Fruit fly (Drosophila melanogaster) whole organism, embryonic: ENCODE data around the gene wrd.

Experiments
- Aef1 ChIP-seq: fragments of 200-800 bp; sonication (Bioruptor generic); IDR thresholded peaks from 3 replicates; pipeline ENCODE4 v1.3.6; 2022; ENCODE audit warnings: missing biosample characterization, missing genetic modification characterization
- BtbVII ChIP-seq: fragments of 200-800 bp; sonication (Bioruptor generic); optimal IDR thresholded peaks from 3 replicates; lab custom pipeline; 2017; ENCODE audit warnings: missing biosample characterization, mild to moderate bottlenecking, missing genetic modification characterization
- Bteb2 ChIP-seq: fragments of 200-800 bp; sonication (Bioruptor generic); optimal IDR thresholded peaks from 2 replicates; lab custom pipeline; 2016; ENCODE audit warnings: missing biosample characterization, missing genetic modification characterization
- CG10267 ChIP-seq: fragments of 200-800 bp; sonication (Bioruptor generic); optimal IDR thresholded peaks from 2 replicates; lab custom pipeline; 2018; ENCODE audit warnings: missing biosample characterization, mild to moderate bottlenecking, missing genetic modification characterization, moderate library complexity
- CG10462 ChIP-seq: fragments of 200-800 bp; sonication (Bioruptor generic); optimal IDR thresholded peaks from 2 replicates; lab custom pipeline; 2016; ENCODE audit warnings: missing biosample characterization, missing genetic modification characterization
- CG12391 ChIP-seq: fragments of 200-800 bp; sonication (Bioruptor generic); optimal IDR thresholded peaks from 3 replicates; lab custom pipeline; 2018; ENCODE audit warnings: missing biosample characterization, mild to moderate bottlenecking, missing genetic modification characterization, moderate library complexity
- CG12659 ChIP-seq: fragments of 200-800 bp; sonication (Bioruptor generic); optimal IDR thresholded peaks from 3 replicates; lab custom pipeline; 2017; ENCODE audit warnings: mild to moderate bottlenecking, missing biosample characterization, missing genetic modification reagents, missing genetic modification characterization
- CG13775 ChIP-seq: fragments of 200-800 bp; sonication (Bioruptor generic); optimal IDR thresholded peaks from 3 replicates; lab custom pipeline; 2017; ENCODE audit warnings: missing biosample characterization, mild to moderate bottlenecking, missing genetic modification characterization
- CG14965 ChIP-seq: fragments of 200-800 bp; sonication (Bioruptor generic); optimal IDR thresholded peaks from 2 replicates; lab custom pipeline; 2016; ENCODE audit warnings: missing biosample characterization, missing genetic modification characterization, borderline replicate concordance
- CG1603 ChIP-seq: fragments of 200-800 bp; sonication (Bioruptor generic); optimal IDR thresholded peaks from 2 replicates; lab custom pipeline; 2019; ENCODE audit warnings: missing biosample characterization, mild to moderate bottlenecking, missing genetic modification characterization, moderate library complexity
- CG17186 ChIP-seq: fragments of 200-800 bp; sonication (Bioruptor generic); optimal IDR thresholded peaks from 3 replicates; lab custom pipeline; 2017; ENCODE audit warnings: missing biosample characterization, missing genetic modification reagents, missing genetic modification characterization
- CG17612 ChIP-seq: fragments of 200-800 bp; sonication (Bioruptor generic); IDR thresholded peaks from 2 replicates; pipeline ENCODE4 v1.3.6; 2022; ENCODE audit warnings: missing biosample characterization, missing genetic modification characterization
- CG18262 ChIP-seq: fragments of 200-800 bp; optimal IDR thresholded peaks from 3 replicates; lab custom pipeline; 2019; ENCODE audit warnings: missing biosample characterization, mild to moderate bottlenecking, missing genetic modification characterization, moderate library complexity
- CG2712 ChIP-seq: fragments of 200-800 bp; optimal IDR thresholded peaks from 3 replicates; lab custom pipeline; 2019; ENCODE audit warnings: missing biosample characterization, mild to moderate bottlenecking, missing genetic modification characterization, moderate library complexity
- CG2889 ChIP-seq: fragments of 200-800 bp; sonication (Bioruptor generic); IDR thresholded peaks from 3 replicates; pipeline ENCODE4 v1.3.6; 2022; ENCODE audit warnings: missing biosample characterization, missing genetic modification characterization
- CG32767 ChIP-seq: fragments of 200-800 bp; sonication (Bioruptor generic); IDR thresholded peaks from 2 replicates; pipeline ENCODE4 v1.3.6; 2022; ENCODE audit warnings: missing biosample characterization, missing genetic modification characterization
- CG34422 ChIP-seq: fragments of 200-800 bp; sonication (Bioruptor generic); IDR thresholded peaks from 3 replicates; pipeline ENCODE4 v1.3.6; 2022; ENCODE audit warnings: missing biosample characterization, missing genetic modification characterization
- CG4360 ChIP-seq: fragments of 200-800 bp; sonication (Bioruptor generic); IDR thresholded peaks from 2 replicates; pipeline ENCODE4 v1.3.6; 2022; ENCODE audit warnings: missing biosample characterization, missing genetic modification characterization
- CG4820 ChIP-seq: fragments of 200-800 bp; sonication (Bioruptor generic); optimal IDR thresholded peaks from 3 replicates; lab custom pipeline; 2016; ENCODE audit warnings: missing biosample characterization, missing genetic modification characterization
- CG6813 ChIP-seq: fragments of 200-800 bp; sonication (Bioruptor generic); optimal IDR thresholded peaks from 2 replicates; lab custom pipeline; 2017; ENCODE audit warnings: missing biosample characterization, missing genetic modification characterization, mild to moderate bottlenecking, moderate library complexity, missing genetic modification reagents
- CrebB ChIP-seq: fragments of 200-800 bp; sonication (Bioruptor generic); optimal IDR thresholded peaks from 3 replicates; lab custom pipeline; 2018; ENCODE audit warnings: missing biosample characterization, mild to moderate bottlenecking, missing genetic modification characterization
- Dip2 ChIP-seq: fragments of 200-800 bp; sonication (Bioruptor generic); IDR thresholded peaks from 2 replicates; pipeline ENCODE4 v1.3.6; 2022; ENCODE audit warnings: missing biosample characterization, missing genetic modification characterization
- Drgx ChIP-seq: fragments of 200-800 bp; sonication (Bioruptor generic); IDR thresholded peaks from 2 replicates; pipeline ENCODE4 v1.3.6; 2022; ENCODE audit warnings: missing biosample characterization, missing genetic modification characterization
- HLH3B ChIP-seq: fragments of 200-800 bp; sonication (Bioruptor generic); IDR thresholded peaks from 2 replicates; pipeline ENCODE4 v1.3.6; 2022; ENCODE audit warnings: missing biosample characterization, missing genetic modification characterization
- Hr51 ChIP-seq, 2 experiments: fragments of 200-800 bp; sonication (Bioruptor generic); optimal IDR thresholded peaks; 2 replicates in 1 of 2; 3 replicates in 1 of 2; lab custom pipeline; 2016 to 2018; ENCODE audit warnings: missing biosample characterization in 2 of 2, missing genetic modification characterization in 2 of 2, mild to moderate bottlenecking in 1 of 2, moderate library complexity in 1 of 2
- Hr78 ChIP-seq, 2 experiments: fragments of 200-800 bp in 1 of 2; fragments of >200 bp in 1 of 2; sonication (Bioruptor generic) in 1 of 2; optimal IDR thresholded peaks; 2 replicates each; lab custom pipeline; 2017 to 2019; ENCODE audit warnings: missing biosample characterization in 2 of 2, missing genetic modification characterization in 2 of 2, mild to moderate bottlenecking in 1 of 2, moderate library complexity in 1 of 2
- Lpt ChIP-seq: fragments of >200 bp; optimal IDR thresholded peaks from 2 replicates; lab custom pipeline; 2018; ENCODE audit warnings: missing biosample characterization, missing genetic modification characterization
- Med ChIP-seq: fragments of 200-800 bp; sonication (Bioruptor generic); peaks from one replicate; lab custom pipeline; 2016; ENCODE audit warnings: missing biosample characterization, missing genetic modification characterization, mild to moderate bottlenecking, inconsistent platforms, moderate library complexity
- Trl ChIP-seq, 3 experiments: fragments of >200 bp in 2 of 3; fragments of 200-800 bp in 1 of 3; sonication (Bioruptor generic) in 1 of 3; optimal IDR thresholded peaks; 2 replicates in 1 of 3; 3 replicates in 2 of 3; lab custom pipeline; 2016 to 2017; ENCODE audit warnings: missing biosample characterization in 1 of 3, missing genetic modification characterization in 1 of 3
- Usf ChIP-seq: fragments of 200-800 bp; sonication (Bioruptor generic); optimal IDR thresholded peaks from 2 replicates; lab custom pipeline; 2017; ENCODE audit warnings: missing genotype, missing biosample characterization, missing genetic modification characterization
- Xbp1 ChIP-seq: fragments of 200-800 bp; sonication (Bioruptor generic); optimal IDR thresholded peaks from 3 replicates; lab custom pipeline; 2016; ENCODE audit warnings: missing biosample characterization, mild to moderate bottlenecking, missing genetic modification characterization
- cg ChIP-seq: fragments of 200-800 bp; sonication (Bioruptor generic); optimal IDR thresholded peaks from 3 replicates; lab custom pipeline; 2019; ENCODE audit warnings: missing biosample characterization, mild to moderate bottlenecking, missing genetic modification characterization, moderate library complexity
- chinmo ChIP-seq: fragments of 200-800 bp; sonication (Bioruptor generic); IDR thresholded peaks from 4 replicates; pipeline ENCODE4 v1.3.6; 2022; ENCODE audit warnings: missing biosample characterization, missing genetic modification characterization; ENCODE audit not compliant: partially characterized antibody
- chm ChIP-seq: fragments of 200-800 bp; sonication (Bioruptor generic); IDR thresholded peaks from 2 replicates; pipeline ENCODE4 v1.3.6; 2022; ENCODE audit warnings: missing biosample characterization, missing genetic modification characterization
- crc ChIP-seq: fragments of 200-800 bp; sonication (Bioruptor generic); optimal IDR thresholded peaks from 2 replicates; lab custom pipeline; 2016; ENCODE audit warnings: missing biosample characterization, missing genetic modification characterization
- ftz-f1 ChIP-seq: fragments of 200-800 bp; sonication (Bioruptor generic); optimal IDR thresholded peaks from 2 replicates; lab custom pipeline; 2016; ENCODE audit warnings: missing biosample characterization, missing genetic modification characterization
- gce ChIP-seq: fragments of 200-800 bp; sonication (Bioruptor generic); IDR thresholded peaks from 3 replicates; pipeline ENCODE4 v1.3.6; 2022; ENCODE audit warnings: missing biosample characterization, missing genetic modification characterization
- gcm ChIP-seq: fragments of 200-800 bp; sonication (Bioruptor generic); optimal IDR thresholded peaks from 2 replicates; lab custom pipeline; 2019; ENCODE audit warnings: missing biosample characterization, mild to moderate bottlenecking, missing genetic modification characterization, moderate library complexity
- knrl ChIP-seq: fragments of 200-800 bp; sonication (Bioruptor generic); IDR thresholded peaks from 3 replicates; pipeline ENCODE4 v1.3.6; 2022; ENCODE audit warnings: missing biosample characterization, missing genetic modification characterization; ENCODE audit not compliant: partially characterized antibody
- nom ChIP-seq: fragments of 200-800 bp; sonication (Bioruptor generic); optimal IDR thresholded peaks from 2 replicates; lab custom pipeline; 2017; ENCODE audit warnings: missing biosample characterization, missing genetic modification characterization, mild to moderate bottlenecking, moderate library complexity, missing genetic modification reagents
- org-1 ChIP-seq: fragments of 200-800 bp; sonication (Bioruptor generic); optimal IDR thresholded peaks from 2 replicates; lab custom pipeline; 2017; ENCODE audit warnings: missing biosample characterization, missing genetic modification characterization
- phol ChIP-seq: fragments of 200-800 bp; sonication (Bioruptor generic); optimal IDR thresholded peaks from 3 replicates; lab custom pipeline; 2018; ENCODE audit warnings: missing biosample characterization, mild to moderate bottlenecking, missing genetic modification characterization, moderate library complexity
- pum ChIP-seq: fragments of 200-800 bp; sonication (Bioruptor generic); optimal IDR thresholded peaks from 2 replicates; lab custom pipeline; 2016; ENCODE audit warnings: missing biosample characterization, missing genetic modification characterization
- salm ChIP-seq: fragments of 200-800 bp; sonication (Bioruptor generic); optimal IDR thresholded peaks from 2 replicates; lab custom pipeline; 2018; ENCODE audit warnings: missing biosample characterization, mild to moderate bottlenecking, missing genetic modification characterization
- stc ChIP-seq: fragments of 200-800 bp; sonication (Bioruptor generic); IDR thresholded peaks from 2 replicates; pipeline ENCODE4 v1.3.6; 2022; ENCODE audit warnings: missing biosample characterization, missing genetic modification characterization
- tgo ChIP-seq: fragments of 200-800 bp; sonication (Bioruptor generic); IDR thresholded peaks from 3 replicates; pipeline ENCODE4 v1.3.6; 2022; ENCODE audit warnings: missing biosample characterization, missing genetic modification characterization
- tin ChIP-seq: fragments of 200-800 bp; sonication (Bioruptor generic); optimal IDR thresholded peaks from 3 replicates; lab custom pipeline; 2016; ENCODE audit warnings: missing biosample characterization, missing genetic modification characterization
- unpg ChIP-seq: fragments of 200-800 bp; sonication (Bioruptor generic); optimal IDR thresholded peaks from 3 replicates; lab custom pipeline; 2018; ENCODE audit warnings: missing biosample characterization, mild to moderate bottlenecking, missing genetic modification characterization, moderate library complexity
- wdn ChIP-seq: fragments of 200-800 bp; sonication (Bioruptor generic); IDR thresholded peaks from 2 replicates; pipeline ENCODE4 v1.3.6; 2022; ENCODE audit warnings: missing biosample characterization, missing genetic modification characterization
- z ChIP-seq: fragments of 200-800 bp; sonication (Bioruptor generic); IDR thresholded peaks from 3 replicates; pipeline ENCODE4 v1.3.6; 2022; ENCODE audit warnings: missing biosample characterization, missing genetic modification characterization
- zen ChIP-seq: fragments of 200-800 bp; sonication (Bioruptor generic); optimal IDR thresholded peaks from 3 replicates; lab custom pipeline; 2018; ENCODE audit warnings: missing biosample characterization, mild to moderate bottlenecking, missing genetic modification characterization, moderate library complexity

wrd gene

dm6 chr3R:18168398-18168797 lies 841 bp downstream of the wrd start (continued):
- TF ChIP-seq CrebB (tag; lab: Kevin White, UChicago) = no peak
- TF ChIP-seq nom (GFP tag; lab: Kevin White, UChicago) = peak; percentile 44
- no peak for TF ChIP-seq org-1 (GFP tag; lab: Kevin White, UChicago)
- TF ChIP-seq CG17612 (GFP tag; lab: Robert Waterston, UW) = no peak
- peak; percentile 85 for TF ChIP-seq phol
- no peak for TF ChIP-seq HLH3B (GFP tag; lab: Robert Waterston, UW)
- TF ChIP-seq CG4820 (GFP tag; lab: Kevin White, UChicago) = no peak
- no peak for TF ChIP-seq CG2712
- TF ChIP-seq crc (GFP tag; lab: Kevin White, UChicago) = no peak
- peak; percentile 89 for TF ChIP-seq Med (GFP tag; lab: Kevin White, UChicago)
- no peak for TF ChIP-seq CG2889
- TF ChIP-seq Bteb2 (GFP tag; lab: Kevin White, UChicago) = no peak
- no peak for TF ChIP-seq chm (GFP tag; lab: Robert Waterston, UW)
- no peak for TF ChIP-seq z (GFP tag; lab: Robert Waterston, UW)
- no peak for TF ChIP-seq zen (tag; lab: Kevin White, UChicago)
- no peak for TF ChIP-seq CG14965 (GFP tag; lab: Kevin White, UChicago)
- TF ChIP-seq CG34422 (GFP tag; lab: Robert Waterston, UW) = 0 out of 3 replicates have a peak, but pooled peaks have one; percentile 17
- no peak for TF ChIP-seq pum (GFP tag; lab: Kevin White, UChicago)
- peak in 1 of 2 experiments; percentile 49 for TF ChIP-seq Hr51 (GFP tag; optimal IDR thresholded peaks at IDR 0.05; lab: Kevin White, UChicago)
- no peak for TF ChIP-seq CG10267 (tag; lab: Kevin White, UChicago)
- no peak for TF ChIP-seq CG18262 (tag; lab: Kevin White, UChicago)
- TF ChIP-seq Trl (optimal IDR thresholded peaks at IDR 0.05; lab: Kevin White, UChicago) = peak; percentile 98 to 99
- TF ChIP-seq Trl (GFP tag; optimal IDR thresholded peaks at IDR 0.05; lab: Kevin White, UChicago) = peak; percentile 85
- TF ChIP-seq Hr78 (GFP tag; optimal IDR thresholded peaks at IDR 0.05; lab: Kevin White, UChicago) = no peak
- no peak for TF ChIP-seq CG32767 (GFP tag; lab: Robert Waterston, UW)
- no peak for TF ChIP-seq Aef1 (GFP tag; lab: Robert Waterston, UW)
- no peak for TF ChIP-seq Usf (GFP tag; lab: Kevin White, UChicago)
- TF ChIP-seq tgo = no peak
- TF ChIP-seq Drgx (GFP tag; lab: Robert Waterston, UW) = peak; percentile 29; the same call in 1 of the 2 replicates
- peak; percentile 2 for TF ChIP-seq CG1603 (tag; lab: Kevin White, UChicago)
- TF ChIP-seq cg (GFP tag; lab: Kevin White, UChicago) = no peak
- TF ChIP-seq tin (GFP tag; lab: Kevin White, UChicago) = peak; percentile 2
- TF ChIP-seq Lpt (GFP tag; lab: Kevin White, UChicago) = no peak
- no peak for TF ChIP-seq Dip2 (GFP tag; lab: Robert Waterston, UW)
- TF ChIP-seq chinmo = peak; percentile 74; the same call in 2 of the 4 replicates
- no peak for TF ChIP-seq gcm (GFP tag; lab: Kevin White, UChicago)
- no peak for TF ChIP-seq salm (tag; lab: Kevin White, UChicago)
- no peak for TF ChIP-seq CG4360 (GFP tag; lab: Robert Waterston, UW)
- no peak for TF ChIP-seq CG17186
- no peak for TF ChIP-seq Xbp1 (GFP tag; lab: Kevin White, UChicago)
- TF ChIP-seq CG12391 = peak; percentile 31
- TF ChIP-seq BtbVII (GFP tag; lab: Kevin White, UChicago) = peak; percentile 52
- peak; percentile 5 for TF ChIP-seq CG12659 (GFP tag; lab: Kevin White, UChicago)
- TF ChIP-seq wdn (GFP tag; lab: Robert Waterston, UW) = no peak
- TF ChIP-seq ftz-f1 (GFP tag; lab: Kevin White, UChicago) = peak; percentile 15
- no peak for TF ChIP-seq gce (GFP tag; lab: Robert Waterston, UW)
- TF ChIP-seq CG6813 (GFP tag; lab: Kevin White, UChicago) = no peak
- peak; percentile 14 for TF ChIP-seq CG13775 (GFP tag; lab: Kevin White, UChicago)
- peak; percentile 29 for TF ChIP-seq unpg (GFP tag; lab: Kevin White, UChicago)
- no peak for TF ChIP-seq knrl (GFP tag; lab: Robert Waterston, UW)
- TF ChIP-seq stc (GFP tag; lab: Robert Waterston, UW) = no peak
- TF ChIP-seq CG10462 = no peak
